Worm (Caenorhabditis elegans) whole organism, L4 larva: ENCODE data around the gene suex-1.

Source experiments
- T20F7.1 ChIP-seq: fragments of 200-800 bp; sonication (Bioruptor generic); optimal IDR thresholded peaks from 2 replicates; lab custom pipeline; 2018; ENCODE audit warnings: mild to moderate bottlenecking, missing genetic modification characterization, missing compliant biosample characterization
- ZK546.5 ChIP-seq, 2 experiments: sonication (generic microtip); optimal IDR thresholded peaks; 2 replicates each; lab custom pipeline; 2017; ENCODE audit warnings: missing biosample characterization in 2 of 2, missing genetic modification characterization in 2 of 2
- aha-1 ChIP-seq: fragments of 150-350 bp; peaks from one replicate; lab custom pipeline; 2014; ENCODE audit warnings: missing biosample characterization, missing genetic modification characterization
- ceh-62 ChIP-seq: sonication (generic microtip); optimal IDR thresholded peaks from 2 replicates; lab custom pipeline; 2017; ENCODE audit warnings: missing biosample characterization, missing genetic modification characterization
- cey-2 ChIP-seq: sonication (generic microtip); optimal IDR thresholded peaks from 3 replicates; lab custom pipeline; 2017; ENCODE audit warnings: missing genetic modification characterization, mild to moderate bottlenecking, missing compliant biosample characterization, antibody characterized with exemption, borderline replicate concordance; ENCODE audit not compliant: insufficient read depth
- daf-16 ChIP-seq, 3 experiments: sonication (generic microtip); optimal IDR thresholded peaks; 2 replicates each; lab custom pipeline; 2016 to 2017; ENCODE audit warnings: missing genetic modification characterization in 3 of 3, missing genetic modification reagents in 3 of 3, mild to moderate bottlenecking in 2 of 3, missing compliant biosample characterization in 2 of 3, missing biosample characterization in 1 of 3, moderate library complexity in 1 of 3
- dve-1 ChIP-seq: sonication (generic microtip); optimal IDR thresholded peaks from 2 replicates; lab custom pipeline; 2017; ENCODE audit warnings: antibody characterized with exemption, mild to moderate bottlenecking, missing genetic modification characterization, missing compliant biosample characterization; ENCODE audit not compliant: insufficient read depth
- fos-1 ChIP-seq: fragments of 150-350 bp; optimal IDR thresholded peaks from 2 replicates; lab custom pipeline; 2014; ENCODE audit warnings: missing biosample characterization, missing genetic modification characterization
- gei-8 ChIP-seq: fragments of 200-800 bp; sonication (Bioruptor generic); optimal IDR thresholded peaks from 2 replicates; lab custom pipeline; 2018; ENCODE audit warnings: mild to moderate bottlenecking, missing genetic modification characterization, missing compliant biosample characterization
- hlh-11 ChIP-seq: fragments of 200-800 bp; sonication (Bioruptor generic); optimal IDR thresholded peaks from 2 replicates; lab custom pipeline; 2018; ENCODE audit warnings: mild to moderate bottlenecking, missing genetic modification characterization, missing compliant biosample characterization
- hlh-30 ChIP-seq: sonication (generic microtip); optimal IDR thresholded peaks from 2 replicates; lab custom pipeline; 2017; ENCODE audit warnings: antibody characterized with exemption, mild to moderate bottlenecking, missing genetic modification characterization, missing compliant biosample characterization; ENCODE audit not compliant: insufficient read depth
- hmg-1.1 ChIP-seq: fragments of 200-800 bp; sonication (Bioruptor generic); IDR thresholded peaks from 2 replicates; pipeline ENCODE4 v1.3.6; 2022; ENCODE audit warnings: missing genetic modification reagents, missing genetic modification characterization, missing compliant biosample characterization
- lin-15B ChIP-seq: fragments of 150-350 bp; sonication (generic microtip); optimal IDR thresholded peaks from 3 replicates; lab custom pipeline; 2014; ENCODE audit warnings: missing biosample characterization, missing genetic modification characterization
- madf-9 ChIP-seq: fragments of 200-800 bp; sonication (Bioruptor generic); conservative IDR thresholded peaks from 2 replicates; pipeline ENCODE4 v1.3.6; 2022; ENCODE audit warnings: missing genetic modification reagents, missing genetic modification characterization, missing compliant biosample characterization
- mep-1 ChIP-seq: fragments of 150-350 bp; sonication (generic microtip); optimal IDR thresholded peaks from 3 replicates; lab custom pipeline; 2014; ENCODE audit warnings: missing biosample characterization, missing genetic modification characterization
- mes-2 ChIP-seq: sonication (generic microtip); optimal IDR thresholded peaks from 2 replicates; lab custom pipeline; 2016; ENCODE audit warnings: missing genotype, mild to moderate bottlenecking, missing genetic modification characterization, missing compliant biosample characterization; ENCODE audit not compliant: poor library complexity, severe bottlenecking
- mxl-3 ChIP-seq: fragments of 200-800 bp; sonication (Bioruptor generic); optimal IDR thresholded peaks from 2 replicates; lab custom pipeline; 2018; ENCODE audit warnings: mild to moderate bottlenecking, missing genetic modification characterization, missing compliant biosample characterization
- nhr-10 ChIP-seq: fragments of 150-350 bp; optimal IDR thresholded peaks from 2 replicates; lab custom pipeline; 2014; ENCODE audit warnings: missing biosample characterization, missing genetic modification characterization
- nhr-25 ChIP-seq: sonication (generic microtip); optimal IDR thresholded peaks from 2 replicates; lab custom pipeline; 2017; ENCODE audit warnings: missing genetic modification characterization, mild to moderate bottlenecking, missing compliant biosample characterization, antibody characterized with exemption, moderate library complexity, borderline replicate concordance; ENCODE audit not compliant: insufficient read depth
- nhr-28 ChIP-seq: fragments of 150-350 bp; optimal IDR thresholded peaks from 2 replicates; lab custom pipeline; 2014; ENCODE audit warnings: missing biosample characterization, missing genetic modification characterization
- nhr-41 ChIP-seq: fragments of 200-800 bp; sonication (Bioruptor generic); IDR thresholded peaks from 2 replicates; pipeline ENCODE4 v1.3.6; 2022; ENCODE audit warnings: missing genetic modification reagents, missing genetic modification characterization, missing compliant biosample characterization
- nhr-42 ChIP-seq: fragments of 200-800 bp; sonication (Bioruptor generic); IDR thresholded peaks from 2 replicates; pipeline ENCODE4 v1.3.6; 2022; ENCODE audit warnings: missing genetic modification characterization, missing compliant biosample characterization
- pha-4 ChIP-seq, 2 experiments: fragments of 150-350 bp in 1 of 2; fragments of 200-800 bp in 1 of 2; sonication (Bioruptor generic) in 1 of 2; IDR thresholded peaks in 1 of 2; optimal IDR thresholded peaks in 1 of 2; 2 replicates each; pipeline versions ENCODE4 v1.3.6 to Lab custom; 2014 to 2022; ENCODE audit warnings: missing genetic modification characterization in 2 of 2, missing genetic modification reagents in 2 of 2, missing biosample characterization in 1 of 2, missing compliant biosample characterization in 1 of 2
- unc-130 ChIP-seq: sonication (generic microtip); optimal IDR thresholded peaks from 2 replicates; lab custom pipeline; 2016; ENCODE audit warnings: missing genetic modification reagents, missing genetic modification characterization, missing compliant biosample characterization
- unc-62 ChIP-seq, 3 experiments: fragments of 150-350 bp in 1 of 3; sonication (generic microtip); optimal IDR thresholded peaks in 2 of 3; peaks in 1 of 3; 1 replicate in 1 of 3; 2 replicates in 2 of 3; lab custom pipeline; 2014 to 2017; ENCODE audit warnings: missing biosample characterization in 3 of 3, missing genetic modification characterization in 3 of 3, missing genetic modification reagents in 3 of 3, missing genotype in 1 of 3
- zip-11 ChIP-seq: fragments of 200-800 bp; sonication (Bioruptor generic); IDR thresholded peaks from 2 replicates; pipeline ENCODE4 v1.3.6; 2022; ENCODE audit warnings: missing genetic modification characterization, missing compliant biosample characterization

suex-1 gene

DNA sequence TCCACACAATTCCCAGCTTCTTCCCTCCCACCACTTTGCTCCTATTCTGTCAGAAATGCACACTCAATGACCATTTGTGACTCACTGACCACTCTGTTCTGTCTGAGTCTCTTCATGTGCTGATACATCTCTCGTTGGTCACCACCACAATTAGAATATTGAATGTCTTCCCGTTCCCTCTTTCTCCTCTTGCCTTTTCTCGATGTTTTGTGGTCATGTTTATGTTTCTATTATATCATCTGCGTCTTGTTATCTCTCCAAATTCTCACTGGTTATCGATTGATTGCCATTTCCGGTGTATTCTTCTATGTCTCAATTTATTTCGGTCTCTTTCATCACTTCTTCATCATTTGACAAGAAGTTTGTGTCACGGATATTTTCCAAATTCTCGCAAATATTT lies 37.1 kb downstream of the suex-1 start:
- TF ChIP-seq ZK546.5 (tag; optimal IDR thresholded peaks at IDR 0.05; lab: Kevin White, UChicago), result no peak
- TF ChIP-seq fos-1 (tag; lab: Kevin White, UChicago), result no peak
- peak; percentile 64 for TF ChIP-seq hlh-11 (tag; lab: Kevin White, UChicago)
- peak; percentile 38 for TF ChIP-seq dve-1
- no peak for TF ChIP-seq daf-16 (GFP tag; optimal IDR thresholded peaks at IDR 0.05; lab: Kevin White, UChicago)
- TF ChIP-seq daf-16 (tag; optimal IDR thresholded peaks at IDR 0.05; lab: Kevin White, UChicago), result peak; percentile 58
- TF ChIP-seq cey-2, result no peak
- peak; percentile 30; the same call in 1 of the 2 replicates for TF ChIP-seq hmg-1.1 (GFP tag; lab: Robert Waterston, UW)
- peak; percentile 6 for TF ChIP-seq aha-1
- no peak for TF ChIP-seq pha-4 (GFP tag; IDR thresholded peaks at IDR 0.05; lab: Robert Waterston, UW)
- TF ChIP-seq pha-4 (tag; optimal IDR thresholded peaks at IDR 0.05; lab: Kevin White, UChicago), result peak; percentile 20
- peak; percentile 33 for TF ChIP-seq nhr-28 (tag; lab: Kevin White, UChicago)
- TF ChIP-seq mep-1, result peak; percentile 29
- TF ChIP-seq mes-2 (tag; lab: Kevin White, UChicago), result peak; percentile 45
- TF ChIP-seq unc-62 (GFP tag; optimal IDR thresholded peaks at IDR 0.05 in 1 of 2; lab: Kevin White, UChicago), result peak in 1 of 2 experiments; percentile 75
- TF ChIP-seq unc-62 (tag; optimal IDR thresholded peaks at IDR 0.05; lab: Kevin White, UChicago), result no peak
- TF ChIP-seq hlh-30 (tag; lab: Kevin White, UChicago), result peak; percentile 14

DNA sequence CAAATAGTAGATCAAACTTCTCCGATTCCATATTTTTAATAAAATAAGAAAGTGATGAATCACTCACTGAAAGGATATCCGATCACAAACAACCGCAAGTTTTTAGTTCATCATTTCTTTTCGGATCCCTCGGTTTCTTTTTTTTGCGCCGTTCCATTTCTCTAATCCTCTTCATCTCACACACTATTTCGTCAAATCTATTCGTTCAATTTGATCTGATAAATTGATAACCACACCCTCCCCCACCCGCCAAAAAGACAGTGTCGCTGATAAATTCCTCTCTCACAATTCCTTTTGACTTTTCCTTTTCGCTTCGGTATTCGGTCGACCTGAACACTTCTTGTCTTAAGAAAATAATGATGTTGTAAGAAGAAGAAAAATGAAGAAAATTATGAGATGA lies 38.5 kb downstream of the suex-1 start:
- TF ChIP-seq nhr-28 (tag; lab: Kevin White, UChicago) (peak; percentile 55), hlh-11 (tag; lab: Kevin White, UChicago) (peak; percentile 33), nhr-41 (no peak), zip-11 (GFP tag; lab: Robert Waterston, UW) (no peak)

DNA sequence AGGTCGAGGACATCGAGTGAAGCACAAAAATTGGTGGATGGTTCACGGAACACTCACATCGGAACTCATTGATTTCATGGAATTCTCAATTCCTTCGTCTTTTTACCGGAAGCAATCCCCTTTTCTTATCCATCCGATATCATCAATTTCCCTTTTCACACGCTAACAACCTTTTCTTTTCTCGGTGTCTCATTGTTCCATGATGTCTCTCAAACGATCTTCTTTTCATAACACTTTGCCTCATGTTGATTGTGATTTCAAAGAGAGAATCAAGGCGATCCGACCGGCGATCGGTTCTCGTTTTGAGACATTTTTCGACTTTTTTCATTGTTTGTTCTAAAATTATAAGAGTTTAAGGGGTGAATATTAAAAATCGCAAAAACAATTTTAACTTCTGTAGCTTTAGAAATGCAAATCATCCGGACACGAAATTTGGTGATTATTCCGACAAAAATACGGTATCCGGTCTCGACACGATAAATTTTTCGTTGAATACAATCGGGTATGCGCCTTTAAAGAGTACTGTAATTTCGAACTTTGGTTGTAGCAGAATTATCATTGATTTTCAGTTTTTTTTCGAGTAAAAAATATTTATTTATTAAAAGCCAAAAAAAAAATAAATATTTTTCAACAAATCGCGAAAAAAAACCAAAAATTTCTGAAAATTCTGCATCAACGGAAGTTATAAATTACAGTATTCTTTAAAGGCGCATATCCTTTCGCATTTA lies 39.2 kb downstream of the suex-1 start:
- TF ChIP-seq nhr-28 (tag; lab: Kevin White, UChicago) (peak; percentile 27), mxl-3 (peak; percentile 25), ceh-62 (no peak)

DNA sequence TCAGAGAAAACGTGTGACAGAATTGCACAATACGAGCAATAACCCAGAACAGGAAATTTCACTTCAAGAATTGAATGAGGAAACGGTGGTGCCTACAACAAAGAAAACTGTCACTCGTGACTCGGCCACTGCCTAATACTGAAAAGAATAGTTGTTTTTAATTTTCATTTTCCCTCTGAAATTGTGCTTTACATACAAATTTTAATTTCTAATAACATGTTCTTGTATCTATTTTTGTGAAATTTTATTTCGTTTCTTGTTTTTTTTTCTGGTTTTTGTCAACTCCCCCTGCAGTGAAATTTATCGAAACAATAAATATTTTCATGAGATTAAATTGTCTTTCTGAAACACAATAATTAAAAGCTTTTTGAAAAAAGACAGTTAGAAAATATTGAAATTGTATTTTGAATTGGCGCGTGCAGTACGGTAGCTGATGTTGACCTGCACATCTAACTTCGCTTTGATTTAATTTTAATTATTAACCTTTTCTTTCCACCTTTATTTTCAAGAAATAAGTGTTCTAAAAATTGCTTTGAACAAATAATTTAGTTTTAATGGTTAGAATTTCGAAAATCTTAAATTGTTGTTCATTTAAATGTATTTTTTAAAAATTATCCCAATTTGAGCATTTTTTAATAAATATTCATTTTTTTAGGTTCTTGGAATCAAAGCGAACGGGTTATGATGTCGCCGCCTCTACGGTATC lies 42.3 kb downstream of the suex-1 start, which contains the start of gene daz-1:
Gene daz-1, plus strand, starts transcription at position 656 of the 706 bp plus-strand sequence.
- no peak for TF ChIP-seq gei-8
- no peak for TF ChIP-seq nhr-42 (GFP tag; lab: Robert Waterston, UW)
- TF ChIP-seq T20F7.1 (GFP tag; lab: Kevin White, UChicago), result no peak
- no peak for TF ChIP-seq lin-15B (tag; lab: Kevin White, UChicago)
- TF ChIP-seq unc-62 (GFP tag; optimal IDR thresholded peaks at IDR 0.05 in 1 of 2; lab: Kevin White, UChicago), result peak in 1 of 2 experiments; percentile 91
- no peak for TF ChIP-seq unc-62 (tag; optimal IDR thresholded peaks at IDR 0.05; lab: Kevin White, UChicago)
- peak; percentile 18 for TF ChIP-seq unc-130 (GFP tag; lab: Kevin White, UChicago)
- TF ChIP-seq, all 104 proteins: peak for 2

DNA sequence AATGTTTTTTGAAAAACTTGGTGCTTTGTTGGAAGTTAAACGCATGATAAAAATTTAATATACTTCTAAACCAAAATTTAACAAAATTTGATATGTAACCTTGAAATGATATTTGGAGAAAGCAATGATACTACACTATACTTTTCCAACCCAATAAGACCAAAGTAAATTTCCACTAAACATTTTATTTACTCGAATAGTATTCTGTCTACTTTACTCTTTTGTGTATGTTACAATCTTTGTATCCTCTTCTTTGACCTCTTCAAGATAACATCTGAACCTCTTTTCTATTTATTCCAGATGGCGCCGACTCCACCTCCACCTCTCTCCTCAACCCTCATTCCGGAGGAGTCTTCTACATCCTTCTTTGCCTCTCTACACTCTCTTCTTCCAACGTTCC lies 44.5 kb downstream of the suex-1 start, which contains the start of gene dhs-5:
Gene dhs-5, plus strand, starts transcription at position 301 of the 400 bp plus-strand sequence.
- no peak for TF ChIP-seq madf-9 (GFP tag; lab: Robert Waterston, UW)
- TF ChIP-seq nhr-25 (tag; lab: Kevin White, UChicago), result no peak
- TF ChIP-seq nhr-10 (tag; lab: Kevin White, UChicago), result no peak
- TF ChIP-seq, all 104 proteins: peak for 0
